Worm (Caenorhabditis elegans): ENCODE measurements around the gene dpy-21.
A peak's percentile ranks its signal among the peaks of the same experiment; 100 is the strongest.

dpy-21 gene

DNA sequence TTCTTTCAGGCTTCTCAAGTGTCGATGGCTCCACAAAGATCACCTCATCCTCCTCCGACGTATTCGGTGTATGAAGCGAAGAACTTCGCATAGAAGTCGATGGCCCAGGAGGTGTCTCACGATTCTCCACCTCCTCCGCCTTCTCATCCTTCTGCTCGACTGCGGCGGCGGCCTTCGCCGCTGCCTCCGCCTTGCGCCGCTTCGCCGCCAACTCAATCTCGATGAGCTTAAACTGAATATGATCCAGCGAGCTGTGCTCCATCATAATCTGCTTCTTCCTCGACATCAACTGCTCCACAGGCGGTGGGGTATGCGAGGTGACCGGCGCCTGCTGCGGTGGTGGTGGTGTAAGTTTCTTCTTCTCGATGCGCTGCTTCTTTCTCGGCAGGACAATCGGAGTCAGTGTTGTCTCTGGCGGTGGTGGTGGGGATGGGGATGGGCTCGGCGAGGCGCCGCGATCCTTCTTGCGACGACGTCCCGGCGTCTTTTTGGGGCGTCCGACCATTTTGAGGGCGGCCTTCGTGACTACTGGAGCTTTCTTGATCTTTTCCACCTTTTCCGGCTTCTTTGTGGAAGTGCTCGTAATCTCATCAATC is 5.0 kb downstream of the dpy-21 start:
- TF ChIP-seq unc-42 (tag; optimal IDR thresholded peaks at IDR 0.05), result no peak
- no peak for TF ChIP-seq che-1 (tag; optimal IDR thresholded peaks at IDR 0.05)
- TF ChIP-seq pqm-1 (tag; optimal IDR thresholded peaks at IDR 0.05), result no peak
- TF ChIP-seq unc-3 (GFP tag; conservative IDR thresholded peaks at IDR 0.05), result no peak
- no peak for TF ChIP-seq unc-3 (tag; optimal IDR thresholded peaks at IDR 0.05)
- TF ChIP-seq odd-2 (tag; optimal IDR thresholded peaks at IDR 0.05), result no peak
- no peak for TF ChIP-seq sox-2 (GFP tag; IDR thresholded peaks at IDR 0.05)
- TF ChIP-seq nfya-1 (tag; optimal IDR thresholded peaks at IDR 0.05), result no peak
- TF ChIP-seq ceh-48 (tag; optimal IDR thresholded peaks at IDR 0.05), result no peak
- TF ChIP-seq dmd-4 (tag; optimal IDR thresholded peaks at IDR 0.05; ENCODE audit: borderline replicate concordance), result no peak
- no peak for TF ChIP-seq hlh-15 (tag; optimal IDR thresholded peaks at IDR 0.05)
- TF ChIP-seq lin-11 (tag; optimal IDR thresholded peaks at IDR 0.05), result no peak
- no peak for TF ChIP-seq syd-9 (tag; optimal IDR thresholded peaks at IDR 0.05)
- TF ChIP-seq gmeb-2 (tag; optimal IDR thresholded peaks at IDR 0.05), result no peak
- TF ChIP-seq ceh-9 (tag; optimal IDR thresholded peaks at IDR 0.05), result no peak

DNA sequence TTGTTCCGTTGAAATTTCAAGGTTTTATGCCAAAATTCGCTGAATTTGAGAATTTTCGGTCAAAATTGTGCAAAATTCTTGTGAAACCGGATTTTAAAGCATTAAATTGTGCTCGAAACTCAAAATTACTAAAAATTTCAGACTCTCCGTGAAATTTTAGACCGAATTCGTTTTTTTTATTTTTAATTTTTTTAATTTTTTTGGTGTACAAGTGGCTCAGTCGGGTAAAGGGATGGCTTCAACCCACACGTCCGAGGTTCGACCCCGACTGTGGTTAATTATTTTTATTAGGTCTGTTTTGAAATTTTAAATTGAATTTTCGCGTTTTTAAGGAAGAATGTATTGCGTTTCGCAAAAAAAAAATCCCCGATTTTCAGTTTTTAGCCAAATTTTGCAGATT is 10.0 kb downstream of the dpy-21 start:
- TF ChIP-seq pat-9 (tag; optimal IDR thresholded peaks at IDR 0.05), result no peak

DNA sequence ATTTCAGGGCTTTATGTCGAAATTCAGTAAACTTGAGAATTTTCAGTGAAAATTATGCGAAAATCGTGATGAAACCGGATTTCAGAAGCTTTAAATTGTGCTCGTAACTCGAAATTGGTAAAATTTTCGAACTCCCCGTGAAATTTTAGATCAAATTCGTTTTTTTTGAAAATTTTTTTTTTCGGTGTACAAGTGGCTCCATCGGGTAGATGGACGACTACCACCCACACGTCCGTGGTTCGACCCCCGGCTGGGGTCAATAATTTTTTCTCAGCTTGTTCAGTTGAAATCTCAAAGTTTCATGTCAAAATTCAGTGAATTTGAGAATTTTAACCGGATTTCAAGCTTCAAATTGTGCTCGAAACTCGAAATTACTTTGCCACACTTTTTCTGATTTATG is 13.1 kb downstream of the dpy-21 start:
- TF ChIP-seq ceh-48 (tag; optimal IDR thresholded peaks at IDR 0.05), result no peak
- no peak for TF ChIP-seq dmd-4 (tag; optimal IDR thresholded peaks at IDR 0.05; ENCODE audit: borderline replicate concordance)
- TF ChIP-seq pqm-1 (tag; optimal IDR thresholded peaks at IDR 0.05), result no peak
- no peak for TF ChIP-seq ztf-16 (tag; optimal IDR thresholded peaks at IDR 0.05)
- no peak for TF ChIP-seq nhr-11 (tag; optimal IDR thresholded peaks at IDR 0.05)
- no peak for TF ChIP-seq unc-55 (GFP tag; optimal IDR thresholded peaks at IDR 0.05)
- TF ChIP-seq sox-4 (tag; optimal IDR thresholded peaks at IDR 0.05), result no peak
- no peak for TF ChIP-seq ref-2 (tag; optimal IDR thresholded peaks at IDR 0.05)

DNA sequence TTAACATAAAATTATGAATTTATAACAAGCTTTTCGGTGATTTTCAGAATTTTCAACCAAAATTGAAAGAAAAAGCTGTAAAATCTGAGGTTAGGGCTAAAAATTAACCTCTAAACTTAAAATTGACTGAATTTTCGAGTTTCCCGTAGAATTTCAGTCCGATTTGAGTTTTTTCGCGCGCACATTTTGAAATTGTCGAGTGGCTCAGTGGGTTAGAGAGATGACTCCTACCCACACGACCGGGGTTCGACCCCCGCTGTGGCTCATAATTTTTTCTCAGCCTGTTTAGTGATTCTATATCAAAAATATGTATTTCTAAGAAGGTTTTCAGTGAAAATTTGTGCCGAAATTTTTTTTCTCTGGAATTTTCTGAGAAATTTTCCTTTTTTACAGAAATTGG is 17.2 kb downstream of the dpy-21 start:
- no peak for TF ChIP-seq hlh-6 (tag; optimal IDR thresholded peaks at IDR 0.05)
- TF ChIP-seq ceh-6 (GFP tag; optimal IDR thresholded peaks at IDR 0.05), result no peak
- no peak for TF ChIP-seq gmeb-2 (tag; optimal IDR thresholded peaks at IDR 0.05)
- TF ChIP-seq mec-3 (tag; optimal IDR thresholded peaks at IDR 0.05; ENCODE audit: borderline replicate concordance), result no peak
- no peak for TF ChIP-seq ahr-1 (tag; optimal IDR thresholded peaks at IDR 0.05)
- TF ChIP-seq ama-1 (optimal IDR thresholded peaks at IDR 0.05), result no peak
- TF ChIP-seq pag-3 (tag; optimal IDR thresholded peaks at IDR 0.05; ENCODE audit: borderline replicate concordance), result no peak
- TF ChIP-seq lim-6 (tag; optimal IDR thresholded peaks at IDR 0.05), result no peak
- no peak for TF ChIP-seq hlh-8 (tag; optimal IDR thresholded peaks at IDR 0.05)
- no peak for TF ChIP-seq ceh-48 (tag; optimal IDR thresholded peaks at IDR 0.05)
- no peak for TF ChIP-seq Y22D7AL.16 (tag; optimal IDR thresholded peaks at IDR 0.05)
- no peak for TF ChIP-seq ets-4 (tag; optimal IDR thresholded peaks at IDR 0.05)
- TF ChIP-seq fax-1 (tag; optimal IDR thresholded peaks at IDR 0.05), result no peak
- no peak for TF ChIP-seq elt-4 (tag; optimal IDR thresholded peaks at IDR 0.05)
- no peak for TF ChIP-seq dve-1 (tag; optimal IDR thresholded peaks at IDR 0.05)
- no peak for TF ChIP-seq nfya-1 (tag; optimal IDR thresholded peaks at IDR 0.05)

DNA sequence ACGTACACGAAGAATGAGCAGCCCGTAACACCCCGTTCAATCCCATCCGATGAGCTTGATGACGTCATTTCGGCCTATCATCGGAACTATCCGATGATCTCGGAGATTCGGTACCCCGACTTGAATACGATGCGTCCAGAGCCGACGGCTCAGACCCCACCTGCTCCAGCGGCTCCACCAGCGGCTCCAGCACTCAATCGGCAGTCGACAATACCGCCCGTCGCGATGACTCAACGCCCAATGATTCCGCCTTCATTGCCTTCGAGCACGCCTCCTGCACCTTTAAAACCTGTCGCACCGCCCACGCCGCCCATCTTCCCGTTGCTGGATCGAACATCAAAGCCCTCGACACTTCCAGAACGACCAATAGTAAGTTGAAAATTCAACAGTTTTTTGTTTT is 20.9 kb downstream of the dpy-21 start:
- TF ChIP-seq elt-2 (tag; optimal IDR thresholded peaks at IDR 0.05) (no peak), pag-3 (tag; optimal IDR thresholded peaks at IDR 0.05; ENCODE audit: borderline replicate concordance) (peak; percentile 46)
